Fruit fly (Drosophila melanogaster): ENCODE results near the gene lin-52.

The lin-52 gene

DNA sequence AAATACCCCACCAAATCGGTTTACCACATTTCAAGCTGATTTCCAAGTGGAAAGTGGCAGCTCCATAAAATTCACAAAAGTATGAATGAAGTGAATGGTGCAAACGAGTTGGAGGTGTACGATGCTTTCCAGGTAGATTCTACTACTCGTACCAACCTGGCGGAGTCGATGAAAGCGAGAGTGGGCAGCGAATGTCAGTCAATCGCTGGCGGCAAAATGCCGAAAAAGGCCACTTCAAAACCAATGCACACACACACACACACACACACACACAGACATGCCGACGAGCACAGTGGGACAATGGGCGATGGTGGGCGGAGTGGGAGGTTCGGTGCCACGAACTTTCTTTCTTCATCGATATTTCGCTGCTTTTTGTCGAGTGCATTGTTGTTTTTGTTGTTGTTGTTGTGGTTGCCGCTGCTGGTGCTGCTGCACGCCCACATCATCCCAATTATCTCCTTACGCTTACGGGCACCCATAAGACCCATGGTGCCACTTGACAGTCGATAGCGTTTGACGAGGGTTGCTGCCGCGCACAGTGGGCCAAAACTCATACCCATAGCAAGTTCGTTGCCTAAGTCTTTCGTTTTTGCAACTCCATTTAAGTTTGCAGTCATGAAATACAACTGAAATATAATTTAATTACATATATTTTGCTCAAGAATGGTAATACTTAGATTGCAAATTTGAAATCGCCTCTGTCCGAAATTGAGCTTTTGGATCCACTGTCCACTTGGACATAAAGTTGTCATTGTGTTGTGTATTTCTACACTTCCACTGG, 28.7 kb upstream of the lin-52 start:
- TF ChIP-seq CG8301 (tag; optimal IDR thresholded peaks at IDR 0.05) (peak; percentile 43), gl (tag; optimal IDR thresholded peaks at IDR 0.05) (no peak), CG4496 (GFP tag; IDR thresholded peaks at IDR 0.05) (peak; percentile 65; the same call in 2 of the 3 replicates), fd96Ca (GFP tag; IDR thresholded peaks at IDR 0.05) (peak; percentile 78), CG14655 (GFP tag; optimal IDR thresholded peaks at IDR 0.05) (peak; percentile 52), CG15710 (tag; optimal IDR thresholded peaks at IDR 0.05) (peak; percentile 41), Pif1B (GFP tag; optimal IDR thresholded peaks at IDR 0.05) (peak; percentile 66), Ets98B (GFP tag; IDR thresholded peaks at IDR 0.05) (peak; percentile 71), rn (GFP tag; IDR thresholded peaks at IDR 0.05) (no peak), CG32121 (GFP tag; IDR thresholded peaks at IDR 0.05) (peak; percentile 58), Snoo (tag; optimal IDR thresholded peaks at IDR 0.05) (peak; percentile 70), CG9948 (tag; optimal IDR thresholded peaks at IDR 0.05) (peak; percentile 50), CG13204 (GFP tag; optimal IDR thresholded peaks at IDR 0.05) (peak; percentile 6), CG34367 (tag; optimal IDR thresholded peaks at IDR 0.05) (peak; percentile 40), CG10348 (GFP tag; IDR thresholded peaks at IDR 0.05) (no peak), CG17806 (tag; optimal IDR thresholded peaks at IDR 0.05) (no peak), CG8159 (tag; optimal IDR thresholded peaks at IDR 0.05) (peak; percentile 49), D1 (tag; optimal IDR thresholded peaks at IDR 0.05) (no peak), EcR (GFP tag; optimal IDR thresholded peaks at IDR 0.05) (no peak), Pif1A (GFP tag; optimal IDR thresholded peaks at IDR 0.05) (peak; percentile 56), CG12605 (GFP tag; IDR thresholded peaks at IDR 0.05) (no peak)

DNA sequence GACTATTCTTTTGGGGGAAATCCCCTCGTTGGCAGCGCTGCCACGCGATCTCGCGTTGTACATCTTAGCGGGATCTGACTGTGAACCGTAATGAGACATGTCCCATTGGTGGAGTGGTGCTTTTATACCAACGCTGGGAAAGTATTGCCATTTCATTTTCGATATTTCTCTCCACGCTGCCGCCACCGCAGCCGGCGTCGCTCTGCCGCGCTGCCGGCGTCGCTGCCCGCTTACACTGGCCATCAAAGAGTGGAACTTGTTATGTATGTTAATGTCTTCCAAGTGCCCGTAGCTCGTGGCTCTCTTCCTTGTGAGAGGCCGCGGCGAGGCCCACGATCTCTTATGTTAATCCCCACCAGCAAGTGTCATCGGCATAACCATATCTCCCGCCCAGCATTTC, 26.8 kb upstream of the lin-52 start, which contains the start of gene CG3108:
TSS of gene CG3108 (minus strand) at position 101 of the 400 bp plus-strand sequence.
- TF ChIP-seq Pif1B (GFP tag; optimal IDR thresholded peaks at IDR 0.05) (no peak), rn (GFP tag; IDR thresholded peaks at IDR 0.05) (no peak), CG14655 (GFP tag; optimal IDR thresholded peaks at IDR 0.05) (no peak)

DNA sequence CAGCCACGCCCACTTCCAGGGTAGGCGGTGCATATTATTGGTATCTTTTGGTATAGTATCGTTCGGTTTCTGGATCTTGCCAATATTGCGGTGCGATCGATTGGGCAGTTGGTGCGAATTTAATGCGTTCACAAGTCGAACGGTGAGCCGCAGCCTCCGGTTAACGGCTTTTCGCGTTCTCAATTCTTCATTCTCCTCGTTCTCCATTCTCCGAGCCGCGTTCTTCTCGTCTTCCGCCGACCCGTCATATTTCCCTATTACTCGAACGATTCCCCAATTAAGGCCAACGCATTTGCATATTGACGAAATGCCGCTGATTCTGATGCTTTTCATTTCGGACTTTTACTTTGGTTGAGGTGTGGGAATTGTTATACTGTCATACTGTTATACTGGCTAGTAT, 21.8 kb upstream of the lin-52 start, which contains the start of gene CG42264:
TSS of gene CG42264 (minus strand) at position 101 of the 400 bp plus-strand sequence.
- TF ChIP-seq Ets98B (GFP tag; IDR thresholded peaks at IDR 0.05) (no peak), Snoo (tag; optimal IDR thresholded peaks at IDR 0.05) (no peak), rn (GFP tag; IDR thresholded peaks at IDR 0.05) (no peak), fd96Ca (GFP tag; IDR thresholded peaks at IDR 0.05) (no peak), CG4496 (GFP tag; IDR thresholded peaks at IDR 0.05) (no peak), CG15710 (tag; optimal IDR thresholded peaks at IDR 0.05) (no peak), CG32121 (GFP tag; IDR thresholded peaks at IDR 0.05) (no peak), CG10348 (GFP tag; IDR thresholded peaks at IDR 0.05) (no peak), D1 (tag; optimal IDR thresholded peaks at IDR 0.05) (no peak), Pif1A (GFP tag; optimal IDR thresholded peaks at IDR 0.05) (no peak), EcR (GFP tag; optimal IDR thresholded peaks at IDR 0.05) (no peak), CG9948 (tag; optimal IDR thresholded peaks at IDR 0.05) (no peak), CG34367 (tag; optimal IDR thresholded peaks at IDR 0.05) (no peak)

DNA sequence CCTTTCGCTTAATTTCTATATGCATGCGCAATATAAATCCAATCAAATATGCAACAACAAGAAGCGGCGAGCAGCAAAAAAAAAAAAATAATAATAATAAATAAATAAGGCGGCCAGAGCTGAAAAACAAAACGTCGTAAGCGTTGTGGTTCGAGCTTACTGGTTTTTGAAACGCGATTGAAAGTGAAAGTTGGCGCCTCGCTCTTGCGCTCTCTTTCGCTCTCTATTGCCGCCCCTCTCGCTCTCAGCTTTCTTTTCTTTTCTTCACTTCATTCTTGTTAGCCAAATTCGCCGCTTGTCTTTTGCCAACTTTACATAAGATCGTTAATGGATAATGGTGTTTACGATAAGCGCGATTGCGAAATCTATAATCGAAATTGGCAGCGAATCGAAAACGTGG, 17.7 kb upstream of the lin-52 start:
- TF ChIP-seq CG9948 (tag; optimal IDR thresholded peaks at IDR 0.05) (no peak), fd96Ca (GFP tag; IDR thresholded peaks at IDR 0.05) (no peak), Pif1A (GFP tag; optimal IDR thresholded peaks at IDR 0.05) (no peak), CG12605 (GFP tag; IDR thresholded peaks at IDR 0.05) (no peak), rn (GFP tag; IDR thresholded peaks at IDR 0.05) (no peak), CG17806 (tag; optimal IDR thresholded peaks at IDR 0.05) (no peak), Ets98B (GFP tag; IDR thresholded peaks at IDR 0.05) (no peak), D1 (tag; optimal IDR thresholded peaks at IDR 0.05) (no peak), CG4496 (GFP tag; IDR thresholded peaks at IDR 0.05) (no peak), CG14655 (GFP tag; optimal IDR thresholded peaks at IDR 0.05) (no peak), CG13204 (GFP tag; optimal IDR thresholded peaks at IDR 0.05) (no peak), CG34367 (tag; optimal IDR thresholded peaks at IDR 0.05) (no peak), gl (tag; optimal IDR thresholded peaks at IDR 0.05) (no peak), CG10348 (GFP tag; IDR thresholded peaks at IDR 0.05) (no peak), CG8301 (tag; optimal IDR thresholded peaks at IDR 0.05) (no peak), EcR (GFP tag; optimal IDR thresholded peaks at IDR 0.05) (no peak), Snoo (tag; optimal IDR thresholded peaks at IDR 0.05) (no peak)

DNA sequence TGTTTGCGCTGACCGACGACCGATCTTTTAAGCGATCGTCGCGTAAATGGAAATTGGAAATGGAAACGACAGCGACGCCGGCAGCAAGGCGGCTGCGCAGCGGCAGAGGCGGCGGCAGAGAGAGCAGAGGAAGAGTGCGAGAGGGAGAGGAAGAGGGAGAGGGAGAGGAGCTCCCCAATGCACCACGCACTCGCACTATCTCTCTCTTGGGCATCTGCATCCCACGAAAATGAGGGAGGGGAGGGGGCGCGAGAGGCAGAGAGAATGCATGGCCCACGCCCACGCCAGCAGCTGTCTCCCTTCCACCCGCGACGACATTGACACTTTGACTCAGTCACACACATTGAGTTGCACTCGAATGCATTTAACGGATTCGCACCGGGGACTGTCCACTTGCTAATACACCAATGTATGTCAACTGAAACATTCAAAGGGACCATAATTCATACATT, 16.0 kb upstream of the lin-52 start, which contains the start of gene CG3097:
TSS of gene CG3097 (minus strand) at position 51 of the 452 bp plus-strand sequence.
- TF ChIP-seq CG13204 (GFP tag; optimal IDR thresholded peaks at IDR 0.05), result peak; percentile 43
- no peak for TF ChIP-seq CG12605 (GFP tag; IDR thresholded peaks at IDR 0.05)
- peak; percentile 47; the same call in 1 of the 2 replicates for TF ChIP-seq Ets98B (GFP tag; IDR thresholded peaks at IDR 0.05)
- TF ChIP-seq Snoo (tag; optimal IDR thresholded peaks at IDR 0.05), result no peak
- TF ChIP-seq CG34367 (tag; optimal IDR thresholded peaks at IDR 0.05), result no peak
- TF ChIP-seq rn (GFP tag; IDR thresholded peaks at IDR 0.05), result no peak
- TF ChIP-seq CG17806 (tag; optimal IDR thresholded peaks at IDR 0.05), result no peak
- TF ChIP-seq CG32121 (GFP tag; IDR thresholded peaks at IDR 0.05), result no peak
- TF ChIP-seq CG8159 (tag; optimal IDR thresholded peaks at IDR 0.05), result no peak
- TF ChIP-seq CG4496 (GFP tag; IDR thresholded peaks at IDR 0.05), result peak; percentile 36; the same call in 1 of the 3 replicates
- no peak for TF ChIP-seq D1 (tag; optimal IDR thresholded peaks at IDR 0.05)
- TF ChIP-seq EcR (GFP tag; optimal IDR thresholded peaks at IDR 0.05), result peak; percentile 44
- TF ChIP-seq CG9948 (tag; optimal IDR thresholded peaks at IDR 0.05), result no peak
- no peak for TF ChIP-seq CG10348 (GFP tag; IDR thresholded peaks at IDR 0.05)
- TF ChIP-seq Pif1A (GFP tag; optimal IDR thresholded peaks at IDR 0.05), result peak; percentile 7
- no peak for TF ChIP-seq Pif1B (GFP tag; optimal IDR thresholded peaks at IDR 0.05)
- peak; percentile 42; the same call in 1 of the 3 replicates for TF ChIP-seq fd96Ca (GFP tag; IDR thresholded peaks at IDR 0.05)

Measured in whole organism, pupa.